Worm (Caenorhabditis elegans): ENCODE data around the gene clh-2.

ce11 chrII:11319591-11319990 is 32.1 kb upstream of the clh-2 start, which contains the start of gene nlp-51:
- TF ChIP-seq hlh-6 (tag; optimal IDR thresholded peaks at IDR 0.05) = no peak
- TF ChIP-seq pqm-1 (tag; optimal IDR thresholded peaks at IDR 0.05) = no peak
- no peak for TF ChIP-seq ceh-2 (tag; optimal IDR thresholded peaks at IDR 0.05)
- TF ChIP-seq ahr-1 (tag; optimal IDR thresholded peaks at IDR 0.05) = no peak
- TF ChIP-seq sox-4 (tag; optimal IDR thresholded peaks at IDR 0.05) = no peak
- no peak for TF ChIP-seq elt-4 (tag; optimal IDR thresholded peaks at IDR 0.05)
- TF ChIP-seq ama-1 (optimal IDR thresholded peaks at IDR 0.05) = no peak
- no peak for TF ChIP-seq C38D4.7 (GFP tag; optimal IDR thresholded peaks at IDR 0.05)
- TF ChIP-seq pha-4 (tag; optimal IDR thresholded peaks at IDR 0.05) = no peak
- TF ChIP-seq T23F11.4 (GFP tag; optimal IDR thresholded peaks at IDR 0.05) = no peak
- no peak for TF ChIP-seq nfya-1 (tag; optimal IDR thresholded peaks at IDR 0.05)

Measured in whole organism, late embryonic.